Worm (Caenorhabditis elegans): ENCODE results near the gene ctf-4.

The ctf-4 gene

DNA sequence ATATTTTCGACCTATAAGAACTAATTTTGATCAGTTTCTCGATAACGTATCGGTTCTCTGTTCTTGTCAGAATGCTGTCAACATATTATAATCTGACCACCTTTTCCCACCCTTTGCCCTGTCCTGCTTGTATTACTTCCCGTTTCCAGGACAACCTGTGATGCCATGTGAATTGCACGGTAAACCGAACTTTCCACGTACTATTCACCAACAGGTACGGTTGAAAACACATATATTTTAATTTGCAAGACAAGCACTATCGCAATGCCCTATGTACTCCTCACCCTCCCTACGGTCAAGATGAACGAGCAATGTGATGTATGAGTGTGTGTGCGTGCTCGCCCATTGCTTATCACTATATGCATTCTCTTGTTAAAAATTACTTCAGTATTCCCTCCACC lies 43.8 kb upstream of the ctf-4 start (continued):
- TF ChIP-seq aha-1 (tag) (peak; percentile 58), lsy-2 (tag; optimal IDR thresholded peaks at IDR 0.05) (no peak), lin-13 (GFP tag; optimal IDR thresholded peaks at IDR 0.05) (no peak), pqm-1 (tag; optimal IDR thresholded peaks at IDR 0.05) (peak; percentile 49), ztf-7 (tag; optimal IDR thresholded peaks at IDR 0.05) (no peak), vab-7 (GFP tag; IDR thresholded peaks at IDR 0.05) (no peak), D1046.2 (GFP tag; IDR thresholded peaks at IDR 0.05) (no peak), arid-1 (GFP tag; conservative IDR thresholded peaks at IDR 0.05) (no peak), nhr-77 (tag; optimal IDR thresholded peaks at IDR 0.05) (peak; percentile 15), ceh-62 (tag; optimal IDR thresholded peaks at IDR 0.05) (no peak), nhr-102 (tag; optimal IDR thresholded peaks at IDR 0.05) (peak; percentile 57)

DNA sequence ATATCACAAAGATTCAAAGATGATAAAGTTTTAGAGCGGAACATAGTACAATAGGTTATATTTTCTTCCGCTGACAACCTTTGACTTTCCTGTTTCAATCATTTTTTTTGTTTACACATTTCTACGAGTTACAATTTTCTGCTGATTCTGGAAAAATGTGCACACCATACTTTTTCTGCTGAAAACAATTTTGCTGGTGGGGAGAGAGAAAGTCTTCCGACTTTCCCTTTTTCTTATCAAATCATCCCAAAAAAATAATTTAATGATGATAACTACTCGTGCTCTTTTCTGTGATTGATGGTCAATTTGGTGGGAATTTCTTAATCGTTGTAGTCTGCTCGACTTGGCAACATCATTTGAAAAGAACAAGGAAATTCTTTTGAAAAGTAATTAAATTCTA lies 42.3 kb upstream of the ctf-4 start:
- no peak for TF ChIP-seq F37D6.2 (tag; optimal IDR thresholded peaks at IDR 0.05)
- no peak for TF ChIP-seq F44E2.7 (GFP tag; IDR thresholded peaks at IDR 0.05)
- no peak for TF ChIP-seq spr-1 (tag; optimal IDR thresholded peaks at IDR 0.05)
- no peak for TF ChIP-seq zip-11 (GFP tag; IDR thresholded peaks at IDR 0.05)
- no peak for TF ChIP-seq ceh-44 (GFP tag; IDR thresholded peaks at IDR 0.05)
- no peak for TF ChIP-seq duxl-1 (tag; optimal IDR thresholded peaks at IDR 0.05; ENCODE audit: poor library complexity)
- no peak for TF ChIP-seq lin-15B (tag; optimal IDR thresholded peaks at IDR 0.05)
- no peak for TF ChIP-seq daf-16 (GFP tag; optimal IDR thresholded peaks at IDR 0.05)
- peak; percentile 63 for TF ChIP-seq daf-16 (tag; optimal IDR thresholded peaks at IDR 0.05)
- no peak for TF ChIP-seq dmd-8 (GFP tag; IDR thresholded peaks at IDR 0.05)
- no peak for TF ChIP-seq mxl-2 (GFP tag; conservative IDR thresholded peaks at IDR 0.05)
- TF ChIP-seq fkh-10 (GFP tag; optimal IDR thresholded peaks at IDR 0.05) = no peak
- no peak for TF ChIP-seq nhr-11 (tag; optimal IDR thresholded peaks at IDR 0.05)
- no peak for TF ChIP-seq daf-8 (GFP tag; IDR thresholded peaks at IDR 0.05)
- no peak for TF ChIP-seq Y105C5A.15 (GFP tag; IDR thresholded peaks at IDR 0.05)
- no peak for TF ChIP-seq lir-3 (tag; optimal IDR thresholded peaks at IDR 0.05)
- no peak for TF ChIP-seq tag-97 (GFP tag; IDR thresholded peaks at IDR 0.05)
- TF ChIP-seq ceh-28 (tag; optimal IDR thresholded peaks at IDR 0.05) = no peak
- TF ChIP-seq F49E8.2 (tag; optimal IDR thresholded peaks at IDR 0.05; ENCODE audit: borderline replicate concordance) = no peak
- TF ChIP-seq lin-1 (GFP tag; IDR thresholded peaks at IDR 0.05) = 0 out of 2 replicates have a peak, but pooled peaks have one; percentile 26
- no peak for TF ChIP-seq unc-39 (tag; optimal IDR thresholded peaks at IDR 0.05)
- no peak for TF ChIP-seq R02D3.7 (tag; optimal IDR thresholded peaks at IDR 0.05)
- no peak for TF ChIP-seq dpl-1 (GFP tag; optimal IDR thresholded peaks at IDR 0.05)
- TF ChIP-seq zag-1 (tag; optimal IDR thresholded peaks at IDR 0.05) = no peak
- no peak for TF ChIP-seq lin-29 (GFP tag; IDR thresholded peaks at IDR 0.05)
- TF ChIP-seq mdl-1 (tag; optimal IDR thresholded peaks at IDR 0.05) = no peak
- TF ChIP-seq hlh-30 (tag; optimal IDR thresholded peaks at IDR 0.05; ENCODE audit: insufficient read depth) = no peak
- TF ChIP-seq nhr-76 (tag; optimal IDR thresholded peaks at IDR 0.05) = no peak
- no peak for TF ChIP-seq ceh-32 (tag; optimal IDR thresholded peaks at IDR 0.05; ENCODE audit: poor library complexity)
- no peak for TF ChIP-seq mes-2 (tag; optimal IDR thresholded peaks at IDR 0.05; ENCODE audit: poor library complexity, severe bottlenecking)
- peak; percentile 62 for TF ChIP-seq nhr-77 (tag; optimal IDR thresholded peaks at IDR 0.05)
- no peak for TF ChIP-seq dmd-9 (GFP tag; IDR thresholded peaks at IDR 0.05)
- no peak for TF ChIP-seq nhr-25 (tag; optimal IDR thresholded peaks at IDR 0.05; ENCODE audit: borderline replicate concordance, insufficient read depth)
- no peak for TF ChIP-seq vab-7 (GFP tag; IDR thresholded peaks at IDR 0.05)
- no peak for TF ChIP-seq cey-2 (tag; optimal IDR thresholded peaks at IDR 0.05; ENCODE audit: borderline replicate concordance, insufficient read depth)
- TF ChIP-seq ceh-20 (GFP tag; IDR thresholded peaks at IDR 0.05) = no peak
- no peak for TF ChIP-seq unc-130 (GFP tag; optimal IDR thresholded peaks at IDR 0.05)
- TF ChIP-seq ZK546.5 (tag; optimal IDR thresholded peaks at IDR 0.05) = no peak
- no peak for TF ChIP-seq egl-43 (GFP tag; IDR thresholded peaks at IDR 0.05)
- TF ChIP-seq F10B5.3 (tag; optimal IDR thresholded peaks at IDR 0.05) = no peak
- TF ChIP-seq Y48G9A.11 (GFP tag; IDR thresholded peaks at IDR 0.05) = no peak
- TF ChIP-seq ama-1 (optimal IDR thresholded peaks at IDR 0.05) = no peak

Data from whole organism, L4 larva.